Worm (Caenorhabditis elegans) whole organism, L4/young adult: ENCODE results near the gene F21C10.5.

ENCODE experiments used
- W03F9.2 ChIP-seq: fragments of 150-350 bp; optimal IDR thresholded peaks from 2 replicates; lab custom pipeline; 2014; ENCODE audit warnings: missing biosample characterization, missing genetic modification characterization
- dao-5 ChIP-seq: sonication (generic microtip); optimal IDR thresholded peaks from 2 replicates; lab custom pipeline; 2016; ENCODE audit warnings: missing genotype, missing genetic modification characterization, moderate library complexity, missing compliant biosample characterization
- him-1 ChIP-seq: sonication (generic microtip); optimal IDR thresholded peaks from 2 replicates; lab custom pipeline; 2016; ENCODE audit warnings: missing genotype, missing genetic modification reagents, missing genetic modification characterization, missing compliant biosample characterization

- TF ChIP-seq him-1 (tag; lab: Kevin White, UChicago) (no peak), W03F9.2 (tag; lab: Kevin White, UChicago) (no peak), dao-5 (no peak)
Observed at ce11 chrV:9133950-9134349, 8.5 kb downstream of the F21C10.5 start, which contains the start of gene B0222.1.
